Fruit fly (Drosophila melanogaster): ENCODE measurements around the gene CG34376.

Gene CG34376

dm6 chr3R:22421618-22422017 is 26.3 kb upstream of the CG34376 start (continued):
- TF ChIP-seq da (GFP tag; optimal IDR thresholded peaks at IDR 0.05) (no peak), CG31365 (tag; optimal IDR thresholded peaks at IDR 0.05) (no peak), PHDP (tag; optimal IDR thresholded peaks at IDR 0.05) (peak; percentile 67), CG15696 (tag; optimal IDR thresholded peaks at IDR 0.05) (peak; percentile 5), pita (GFP tag; optimal IDR thresholded peaks at IDR 0.05) (no peak), esg (GFP tag; conservative IDR thresholded peaks at IDR 0.05) (peak; percentile 67), kay (GFP tag; optimal IDR thresholded peaks at IDR 0.05) (peak; percentile 26), gfzf (GFP tag; optimal IDR thresholded peaks at IDR 0.05) (no peak), CG12391 (tag; optimal IDR thresholded peaks at IDR 0.05) (peak; percentile 53), CG1603 (tag; optimal IDR thresholded peaks at IDR 0.05) (no peak), CG6813 (GFP tag; optimal IDR thresholded peaks at IDR 0.05) (peak; percentile 48), Asciz (GFP tag; optimal IDR thresholded peaks at IDR 0.05) (no peak), exex (tag; optimal IDR thresholded peaks at IDR 0.05) (no peak), fu2 (GFP tag; optimal IDR thresholded peaks at IDR 0.05) (peak; percentile 18), Atf3 (GFP tag; optimal IDR thresholded peaks at IDR 0.05) (no peak), CG1529 (GFP tag; optimal IDR thresholded peaks at IDR 0.05) (peak; percentile 3), CG9437 (GFP tag; optimal IDR thresholded peaks at IDR 0.05) (no peak), Blimp-1 (GFP tag; optimal IDR thresholded peaks at IDR 0.05) (no peak), Nf-YB (GFP tag; optimal IDR thresholded peaks at IDR 0.05) (peak; percentile 17), z (GFP tag; IDR thresholded peaks at IDR 0.05) (no peak), CG9727 (GFP tag; optimal IDR thresholded peaks at IDR 0.05) (peak; percentile 59), jumu (GFP tag; optimal IDR thresholded peaks at IDR 0.05) (no peak), HLHmδ (GFP tag; optimal IDR thresholded peaks at IDR 0.05) (no peak), salm (tag; optimal IDR thresholded peaks at IDR 0.05) (peak; percentile 17), sob (GFP tag; IDR thresholded peaks at IDR 0.05) (peak; percentile 72), fd3F (GFP tag; optimal IDR thresholded peaks at IDR 0.05) (peak; percentile 67), chinmo (GFP tag; IDR thresholded peaks at IDR 0.05; ENCODE audit: partially characterized antibody) (no peak), CG32532 (GFP tag; IDR thresholded peaks at IDR 0.05) (peak; percentile 85), phol (tag; optimal IDR thresholded peaks at IDR 0.05) (peak; percentile 26), fd96Cb (tag; optimal IDR thresholded peaks at IDR 0.05) (peak; percentile 54), crol (GFP tag; IDR thresholded peaks at IDR 0.05) (no peak), CG13424 (tag; optimal IDR thresholded peaks at IDR 0.05) (peak; percentile 66), Bteb2 (GFP tag; optimal IDR thresholded peaks at IDR 0.05) (peak; percentile 34), dpn (GFP tag; optimal IDR thresholded peaks at IDR 0.05) (peak; percentile 65 to 81), CG2120 (GFP tag; optimal IDR thresholded peaks at IDR 0.05) (peak; percentile 81), Dp (GFP tag; optimal IDR thresholded peaks at IDR 0.05) (no peak), pan (optimal IDR thresholded peaks at IDR 0.05) (no peak), pan (GFP tag; optimal IDR thresholded peaks at IDR 0.05 in 1 of 2, IDR thresholded peaks at IDR 0.05 in 1 of 2) (peak in 1 of 2 experiments; percentile 86), CG18262 (tag; optimal IDR thresholded peaks at IDR 0.05) (peak; percentile 59), CTCF (GFP tag; optimal IDR thresholded peaks at IDR 0.05) (no peak), dati (GFP tag; IDR thresholded peaks at IDR 0.05) (peak; percentile 39; the same call in 1 of the 2 replicates), Xbp1 (GFP tag; optimal IDR thresholded peaks at IDR 0.05) (peak; percentile 68), Meics (GFP tag; optimal IDR thresholded peaks at IDR 0.05) (peak; percentile 62), CG4424 (GFP tag; optimal IDR thresholded peaks at IDR 0.05) (peak; percentile 41), Mad (GFP tag; optimal IDR thresholded peaks at IDR 0.05) (no peak), zfh1 (GFP tag; IDR thresholded peaks at IDR 0.05) (peak; percentile 61; the same call in 2 of the 3 replicates), CG9817 (tag; optimal IDR thresholded peaks at IDR 0.05) (peak; percentile 75), slp2 (GFP tag; optimal IDR thresholded peaks at IDR 0.05) (no peak), Med (GFP tag) (peak; percentile 87), Hsf (GFP tag; optimal IDR thresholded peaks at IDR 0.05) (peak; percentile 23), CG13123 (GFP tag; optimal IDR thresholded peaks at IDR 0.05) (no peak), gsb-n (tag; optimal IDR thresholded peaks at IDR 0.05) (no peak)
